Worm (Caenorhabditis elegans): ENCODE data around the gene K06H6.1.

K06H6.1 gene

ce11 chrV:620987-621386 is 33.1 kb downstream of the K06H6.1 start:
- TF ChIP-seq sea-2 (GFP tag; optimal IDR thresholded peaks at IDR 0.05) (no peak), unc-39 (tag; optimal IDR thresholded peaks at IDR 0.05) (no peak), ama-1 (optimal IDR thresholded peaks at IDR 0.05) (no peak), nhr-76 (tag; optimal IDR thresholded peaks at IDR 0.05) (no peak), daf-12 (tag; optimal IDR thresholded peaks at IDR 0.05) (no peak), mml-1 (tag; optimal IDR thresholded peaks at IDR 0.05) (no peak), nhr-67 (tag; optimal IDR thresholded peaks at IDR 0.05) (no peak), ztf-4 (tag; optimal IDR thresholded peaks at IDR 0.05) (no peak), zag-1 (tag; optimal IDR thresholded peaks at IDR 0.05) (no peak), lin-15B (tag; optimal IDR thresholded peaks at IDR 0.05) (no peak), lsy-12 (tag; optimal IDR thresholded peaks at IDR 0.05) (no peak)

ce11 chrV:622902-623301 is 35.0 kb downstream of the K06H6.1 start, which contains the start of gene F48G7.5:
Gene F48G7.5 (minus strand): TSS chrV:622935.
- TF ChIP-seq nhr-76 (tag; optimal IDR thresholded peaks at IDR 0.05) (no peak), elt-2 (tag; optimal IDR thresholded peaks at IDR 0.05) (peak; percentile 56), nhr-25 (tag; optimal IDR thresholded peaks at IDR 0.05) (no peak), pha-4 (tag; optimal IDR thresholded peaks at IDR 0.05) (peak; percentile 36), pqm-1 (tag; optimal IDR thresholded peaks at IDR 0.05) (peak; percentile 64), elt-3 (tag; optimal IDR thresholded peaks at IDR 0.05) (no peak), ceh-9 (tag; optimal IDR thresholded peaks at IDR 0.05) (no peak)

ce11 chrV:624922-625321 is 37.0 kb downstream of the K06H6.1 start, which contains the start of gene srt-17:
Gene srt-17 (minus strand): TSS chrV:625022.
- TF ChIP-seq fkh-2 (tag; optimal IDR thresholded peaks at IDR 0.05) (no peak), egl-27 (tag; optimal IDR thresholded peaks at IDR 0.05) (no peak), elt-1 (tag; optimal IDR thresholded peaks at IDR 0.05) (no peak), eor-1 (tag; optimal IDR thresholded peaks at IDR 0.05) (no peak), ztf-4 (tag; optimal IDR thresholded peaks at IDR 0.05) (no peak), hmg-11 (tag; optimal IDR thresholded peaks at IDR 0.05) (no peak), daf-12 (tag; optimal IDR thresholded peaks at IDR 0.05) (no peak), nhr-28 (tag; optimal IDR thresholded peaks at IDR 0.05) (no peak)

- no peak for TF ChIP-seq ceh-9 (tag; optimal IDR thresholded peaks at IDR 0.05)
- no peak for TF ChIP-seq mml-1 (tag; optimal IDR thresholded peaks at IDR 0.05)
- no peak for TF ChIP-seq elt-2 (tag; optimal IDR thresholded peaks at IDR 0.05)
- no peak for TF ChIP-seq lin-39 (tag; optimal IDR thresholded peaks at IDR 0.05)
- no peak for TF ChIP-seq egl-27 (tag; optimal IDR thresholded peaks at IDR 0.05)
- no peak for TF ChIP-seq fkh-10 (GFP tag; optimal IDR thresholded peaks at IDR 0.05)
- no peak for TF ChIP-seq pqm-1 (tag; optimal IDR thresholded peaks at IDR 0.05)
- TF ChIP-seq ztf-4 (tag; optimal IDR thresholded peaks at IDR 0.05), result no peak
- TF ChIP-seq nhr-28 (tag; optimal IDR thresholded peaks at IDR 0.05), result no peak
- TF ChIP-seq egl-5 (tag; optimal IDR thresholded peaks at IDR 0.05), result no peak
- TF ChIP-seq lin-15B (tag; optimal IDR thresholded peaks at IDR 0.05), result no peak
- TF ChIP-seq eor-1 (tag; optimal IDR thresholded peaks at IDR 0.05), result no peak
- TF ChIP-seq fos-1 (tag; optimal IDR thresholded peaks at IDR 0.05), result no peak
- TF ChIP-seq ama-1 (optimal IDR thresholded peaks at IDR 0.05), result no peak
- no peak for TF ChIP-seq ceh-16 (tag; optimal IDR thresholded peaks at IDR 0.05)
- TF ChIP-seq nhr-67 (tag; optimal IDR thresholded peaks at IDR 0.05), result no peak
- TF ChIP-seq nhr-43 (tag; optimal IDR thresholded peaks at IDR 0.05; ENCODE audit: poor library complexity, severe bottlenecking), result no peak
Measured at ce11 chrV:626321-626720, 38.4 kb downstream of the K06H6.1 start, which contains the start of gene F48G7.7. Gene F48G7.7 (minus strand): TSS chrV:626421.

ce11 chrV:627585-627984 is 39.7 kb downstream of the K06H6.1 start, which contains the start of gene F48G7.8:
Gene F48G7.8 (minus strand): TSS chrV:627685.
- TF ChIP-seq nhr-67 (tag; optimal IDR thresholded peaks at IDR 0.05) (no peak), elt-2 (tag; optimal IDR thresholded peaks at IDR 0.05) (no peak), fkh-2 (tag; optimal IDR thresholded peaks at IDR 0.05) (no peak), aly-2 (tag; optimal IDR thresholded peaks at IDR 0.05) (no peak), ceh-28 (tag; optimal IDR thresholded peaks at IDR 0.05) (no peak), nhr-43 (tag; optimal IDR thresholded peaks at IDR 0.05; ENCODE audit: poor library complexity, severe bottlenecking) (no peak), elt-3 (tag; optimal IDR thresholded peaks at IDR 0.05) (no peak), nhr-237 (tag; optimal IDR thresholded peaks at IDR 0.05) (no peak), ceh-9 (tag; optimal IDR thresholded peaks at IDR 0.05) (no peak), egl-27 (tag; optimal IDR thresholded peaks at IDR 0.05) (no peak), tbx-2 (tag; optimal IDR thresholded peaks at IDR 0.05) (no peak)

All from whole organism, L3 larva.